Worm (Caenorhabditis elegans) whole organism, mixed stage, embryonic: Measurements from ENCODE around the gene ttm-2.

Source experiments
- M03D4.4 ChIP-seq: sonication (generic microtip); optimal IDR thresholded peaks from 2 replicates; lab custom pipeline; 2017; ENCODE audit warnings: mild to moderate bottlenecking, missing genetic modification characterization, missing compliant biosample characterization
- blmp-1 ChIP-seq: fragments of 150-350 bp; optimal IDR thresholded peaks from 2 replicates; lab custom pipeline; 2014; ENCODE audit warnings: missing biosample characterization, missing genetic modification characterization
- ceh-39 ChIP-seq: fragments of 150-350 bp; optimal IDR thresholded peaks from 2 replicates; lab custom pipeline; 2014; ENCODE audit warnings: missing biosample characterization, missing genetic modification characterization
- ceh-43 ChIP-seq: fragments of 200-800 bp; sonication (Bioruptor generic); optimal IDR thresholded peaks from 2 replicates; lab custom pipeline; 2018; ENCODE audit warnings: mild to moderate bottlenecking, missing genetic modification characterization, moderate library complexity, missing compliant biosample characterization
- ceh-83 ChIP-seq: fragments of 200-800 bp; sonication (Bioruptor generic); optimal IDR thresholded peaks from 2 replicates; lab custom pipeline; 2018; ENCODE audit warnings: mild to moderate bottlenecking, missing genetic modification characterization, missing compliant biosample characterization
- cnd-1 ChIP-seq: fragments of 200-800 bp; sonication (Bioruptor generic); optimal IDR thresholded peaks from 2 replicates; lab custom pipeline; 2018; ENCODE audit warnings: mild to moderate bottlenecking, missing genetic modification characterization, missing compliant biosample characterization
- drap-1 ChIP-seq: fragments of 200-800 bp; sonication (Bioruptor generic); optimal IDR thresholded peaks from 3 replicates; lab custom pipeline; 2018; ENCODE audit warnings: mild to moderate bottlenecking, missing genetic modification characterization, missing compliant biosample characterization
- elt-1 ChIP-seq: sonication (generic microtip); optimal IDR thresholded peaks from 2 replicates; lab custom pipeline; 2017; ENCODE audit warnings: missing genetic modification characterization, mild to moderate bottlenecking, missing compliant biosample characterization, antibody characterized with exemption, moderate library complexity, borderline replicate concordance; ENCODE audit not compliant: insufficient read depth
- elt-3 ChIP-seq: fragments of 150-350 bp; optimal IDR thresholded peaks from 2 replicates; lab custom pipeline; 2014; ENCODE audit warnings: missing biosample characterization, missing genetic modification characterization
- flh-1 ChIP-seq: fragments of 200-800 bp; sonication (Bioruptor generic); optimal IDR thresholded peaks from 2 replicates; lab custom pipeline; 2018; ENCODE audit warnings: mild to moderate bottlenecking, missing genetic modification characterization, moderate library complexity, missing compliant biosample characterization
- ham-2 ChIP-seq: fragments of 200-800 bp; sonication (Bioruptor generic); optimal IDR thresholded peaks from 2 replicates; lab custom pipeline; 2018; ENCODE audit warnings: mild to moderate bottlenecking, missing genetic modification characterization, missing compliant biosample characterization
- hlh-1 ChIP-seq: fragments of 150-350 bp; optimal IDR thresholded peaks from 2 replicates; lab custom pipeline; 2014; ENCODE audit warnings: missing biosample characterization, missing genetic modification reagents, missing genetic modification characterization
- lin-13 ChIP-seq: fragments of 150-350 bp; optimal IDR thresholded peaks from 2 replicates; lab custom pipeline; 2014; ENCODE audit warnings: missing biosample characterization, missing genetic modification characterization
- lin-32 ChIP-seq: fragments of 200-800 bp; sonication (Bioruptor generic); optimal IDR thresholded peaks from 2 replicates; lab custom pipeline; 2018; ENCODE audit warnings: mild to moderate bottlenecking, missing genetic modification characterization, missing compliant biosample characterization
- mab-5 ChIP-seq: fragments of 150-350 bp; optimal IDR thresholded peaks from 2 replicates; lab custom pipeline; 2014; ENCODE audit warnings: missing biosample characterization, missing genetic modification characterization
- mep-1 ChIP-seq: fragments of 150-350 bp; optimal IDR thresholded peaks from 2 replicates; lab custom pipeline; 2017; ENCODE audit warnings: missing biosample characterization, missing genetic modification reagents, missing genetic modification characterization, inconsistent platforms
- mls-2 ChIP-seq: sonication (generic microtip); optimal IDR thresholded peaks from 2 replicates; lab custom pipeline; 2016; ENCODE audit warnings: mild to moderate bottlenecking, missing genetic modification characterization, moderate library complexity, missing compliant biosample characterization
- nhr-12 ChIP-seq: fragments of 150-350 bp; optimal IDR thresholded peaks from 2 replicates; lab custom pipeline; 2014; ENCODE audit warnings: missing biosample characterization, missing genetic modification characterization
- nhr-2 ChIP-seq: fragments of 150-350 bp; optimal IDR thresholded peaks from 2 replicates; lab custom pipeline; 2014; ENCODE audit warnings: missing biosample characterization, missing genetic modification characterization
- nhr-237 ChIP-seq: fragments of 150-350 bp; optimal IDR thresholded peaks from 2 replicates; lab custom pipeline; 2014; ENCODE audit warnings: missing biosample characterization, missing genetic modification characterization
- nhr-76 ChIP-seq: sonication (generic microtip); optimal IDR thresholded peaks from 2 replicates; lab custom pipeline; 2017; ENCODE audit warnings: missing biosample characterization, missing genetic modification characterization
- pha-4 ChIP-seq: fragments of 150-350 bp; optimal IDR thresholded peaks from 2 replicates; lab custom pipeline; 2018; ENCODE audit warnings: missing biosample characterization, missing genetic modification reagents, missing genetic modification characterization
- sem-2 ChIP-seq: fragments of 200-800 bp; sonication (Bioruptor generic); optimal IDR thresholded peaks from 2 replicates; lab custom pipeline; 2018; ENCODE audit warnings: mild to moderate bottlenecking, missing genetic modification characterization, missing compliant biosample characterization
- snpc-4 ChIP-seq: fragments of 150-350 bp; optimal IDR thresholded peaks from 2 replicates; lab custom pipeline; 2014; ENCODE audit warnings: missing biosample characterization, missing genetic modification characterization
- sptf-1 ChIP-seq: sonication (generic microtip); optimal IDR thresholded peaks from 2 replicates; lab custom pipeline; 2017; ENCODE audit warnings: mild to moderate bottlenecking, missing genetic modification characterization, moderate library complexity, missing compliant biosample characterization
- tbx-8 ChIP-seq: fragments of 200-800 bp; sonication (Bioruptor generic); optimal IDR thresholded peaks from 2 replicates; lab custom pipeline; 2018; ENCODE audit warnings: mild to moderate bottlenecking, missing genetic modification characterization, moderate library complexity, missing compliant biosample characterization
- unc-120 ChIP-seq: sonication (generic microtip); optimal IDR thresholded peaks from 2 replicates; lab custom pipeline; 2017; ENCODE audit warnings: missing genetic modification characterization, missing compliant biosample characterization; ENCODE audit not compliant: poor library complexity, severe bottlenecking
- unc-39 ChIP-seq: fragments of 150-350 bp; optimal IDR thresholded peaks from 2 replicates; lab custom pipeline; 2014; ENCODE audit warnings: missing biosample characterization, missing genetic modification characterization
- unc-62 ChIP-seq: fragments of 150-350 bp; optimal IDR thresholded peaks from 2 replicates; lab custom pipeline; 2014; ENCODE audit warnings: missing biosample characterization, missing genetic modification reagents, missing genetic modification characterization
- zip-8 ChIP-seq: fragments of 150-350 bp; optimal IDR thresholded peaks from 2 replicates; lab custom pipeline; 2014; ENCODE audit warnings: missing biosample characterization, missing genetic modification characterization

ttm-2 gene

DNA sequence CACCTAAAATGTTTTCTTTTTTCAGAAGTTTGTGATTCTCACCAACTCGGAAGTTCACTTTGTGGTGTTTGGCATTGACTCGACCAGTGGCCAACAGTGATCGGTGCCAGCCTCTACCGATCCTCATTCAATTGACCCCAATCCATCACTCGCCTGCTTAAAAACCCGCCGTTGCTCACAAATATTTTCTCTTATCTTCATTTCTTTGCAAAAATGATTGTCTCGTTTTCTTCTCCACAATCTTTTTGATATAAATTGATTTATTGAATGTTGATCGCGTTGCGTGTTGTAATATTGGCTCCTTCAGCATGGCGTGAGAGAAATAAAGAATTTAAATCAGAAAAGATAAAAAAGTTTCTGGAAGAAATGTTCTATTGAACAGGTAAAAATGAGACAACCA, 29.6 kb downstream of the ttm-2 start:
- TF ChIP-seq unc-62 (peak; percentile 2), unc-39 (no peak), mab-5 (peak; percentile 12), hlh-1 (no peak), drap-1 (no peak), elt-1 (no peak), mep-1 (tag; lab: Kevin White, UChicago) (no peak), lin-13 (tag; lab: Kevin White, UChicago) (no peak)
- TF ChIP-seq, all 35 proteins: peak for 2

ce11 chrII:4734477-4734876, 31.7 kb downstream of the ttm-2 start:
- TF ChIP-seq nhr-2 (tag; lab: Kevin White, UChicago) (no peak), blmp-1 (tag; lab: Kevin White, UChicago) (peak; percentile 84)

ce11 chrII:4733848-4734247, 32.3 kb downstream of the ttm-2 start, which contains the start of gene F41C3.11:
F41C3.11 (minus strand) TSS chrII:4733948.
- no peak for TF ChIP-seq mep-1 (tag; lab: Kevin White, UChicago)
- TF ChIP-seq pha-4 (tag; lab: Kevin White, UChicago) = no peak
- no peak for TF ChIP-seq sem-2 (GFP tag; lab: Kevin White, UChicago)
- no peak for TF ChIP-seq unc-120 (tag; lab: Kevin White, UChicago)
- no peak for TF ChIP-seq lin-13 (tag; lab: Kevin White, UChicago)
- TF ChIP-seq ceh-83 = no peak
- TF ChIP-seq sptf-1 (tag; lab: Kevin White, UChicago) = no peak
- no peak for TF ChIP-seq flh-1
- no peak for TF ChIP-seq elt-3 (tag; lab: Kevin White, UChicago)
- no peak for TF ChIP-seq tbx-8 (GFP tag; lab: Kevin White, UChicago)
- no peak for TF ChIP-seq ceh-39
- TF ChIP-seq, all 35 proteins: peak for 0

DNA sequence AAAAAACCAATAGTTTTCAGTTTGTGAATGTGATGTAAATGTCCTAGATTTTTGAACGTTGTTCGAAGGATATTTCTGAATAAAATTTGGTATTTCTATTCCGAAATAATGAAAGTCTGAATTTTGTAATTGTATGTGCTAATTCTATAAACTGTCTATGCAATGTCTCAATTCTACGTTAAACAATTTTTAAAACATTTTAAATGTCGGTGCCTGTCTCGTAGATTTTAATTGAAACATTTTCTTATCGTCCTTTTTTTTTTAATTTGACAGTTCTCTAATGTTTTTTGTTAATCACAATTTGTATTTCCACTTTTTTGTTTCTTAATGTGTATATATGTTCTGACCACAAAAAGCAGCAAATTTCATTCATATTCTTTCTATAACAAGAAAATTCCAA, 36.5 kb downstream of the ttm-2 start, which contains the start of gene F41C3.7:
Gene F41C3.7, plus strand, starts transcription at position 301 of the 400 bp plus-strand sequence.
- TF ChIP-seq mls-2 (tag; lab: Kevin White, UChicago) = no peak
- no peak for TF ChIP-seq tbx-8 (GFP tag; lab: Kevin White, UChicago)
- no peak for TF ChIP-seq ceh-83
- no peak for TF ChIP-seq zip-8 (tag; lab: Kevin White, UChicago)
- no peak for TF ChIP-seq elt-1
- no peak for TF ChIP-seq lin-13 (tag; lab: Kevin White, UChicago)
- TF ChIP-seq unc-39 = no peak
- TF ChIP-seq sem-2 (GFP tag; lab: Kevin White, UChicago) = no peak
- TF ChIP-seq hlh-1 = no peak
- no peak for TF ChIP-seq blmp-1 (tag; lab: Kevin White, UChicago)
- no peak for TF ChIP-seq ceh-43 (GFP tag; lab: Kevin White, UChicago)
- no peak for TF ChIP-seq flh-1
- TF ChIP-seq M03D4.4 = no peak
- TF ChIP-seq nhr-237 (tag; lab: Kevin White, UChicago) = no peak
- no peak for TF ChIP-seq nhr-76 (tag; lab: Kevin White, UChicago)
- no peak for TF ChIP-seq pha-4 (tag; lab: Kevin White, UChicago)
- TF ChIP-seq cnd-1 = no peak
- TF ChIP-seq nhr-12 (tag; lab: Kevin White, UChicago) = no peak
- no peak for TF ChIP-seq ham-2 (GFP tag; lab: Kevin White, UChicago)
- TF ChIP-seq mab-5 = no peak
- TF ChIP-seq, all 35 proteins: peak for 0

ce11 chrII:4728687-4729086, 37.5 kb downstream of the ttm-2 start:
- TF ChIP-seq elt-3 (tag; lab: Kevin White, UChicago) (no peak), hlh-1 (no peak), unc-120 (tag; lab: Kevin White, UChicago) (no peak), snpc-4 (tag; lab: Kevin White, UChicago) (no peak), sem-2 (GFP tag; lab: Kevin White, UChicago) (no peak)

DNA sequence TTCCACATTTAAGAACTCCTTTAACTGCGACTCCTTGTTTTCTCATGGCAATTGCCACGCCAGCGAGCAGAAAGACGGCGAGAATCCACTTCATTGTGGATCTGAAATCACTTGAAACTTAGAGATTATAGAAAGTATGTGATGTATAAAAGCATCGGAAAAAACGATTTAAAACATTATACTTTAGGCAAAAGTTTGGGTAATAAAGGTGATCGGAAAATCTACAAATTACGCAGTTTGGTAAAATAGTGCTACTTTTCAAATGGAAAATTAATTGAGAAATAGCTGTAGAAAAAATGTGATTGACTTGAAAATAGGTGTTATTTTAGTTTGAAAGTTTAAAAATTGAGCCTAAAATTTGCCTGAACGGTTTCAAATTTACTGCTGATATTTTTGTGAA, 38.4 kb downstream of the ttm-2 start, which contains the start of gene ttr-41:
Gene ttr-41, minus strand, starts transcription at position 101 of the 400 bp plus-strand sequence.
- TF ChIP-seq elt-3 (tag; lab: Kevin White, UChicago) (no peak), mab-5 (no peak), nhr-2 (tag; lab: Kevin White, UChicago) (no peak), mep-1 (tag; lab: Kevin White, UChicago) (no peak), elt-1 (no peak), cnd-1 (no peak), sptf-1 (tag; lab: Kevin White, UChicago) (no peak), mls-2 (tag; lab: Kevin White, UChicago) (no peak), zip-8 (tag; lab: Kevin White, UChicago) (no peak), drap-1 (no peak), nhr-237 (tag; lab: Kevin White, UChicago) (no peak), blmp-1 (tag; lab: Kevin White, UChicago) (no peak), unc-62 (no peak), lin-32 (GFP tag; lab: Kevin White, UChicago) (no peak), pha-4 (tag; lab: Kevin White, UChicago) (no peak)
- TF ChIP-seq, all 35 proteins: peak for 0
